Fruit fly (Drosophila melanogaster): Measurements from ENCODE around the gene CG5412.

The CG5412 gene

DNA sequence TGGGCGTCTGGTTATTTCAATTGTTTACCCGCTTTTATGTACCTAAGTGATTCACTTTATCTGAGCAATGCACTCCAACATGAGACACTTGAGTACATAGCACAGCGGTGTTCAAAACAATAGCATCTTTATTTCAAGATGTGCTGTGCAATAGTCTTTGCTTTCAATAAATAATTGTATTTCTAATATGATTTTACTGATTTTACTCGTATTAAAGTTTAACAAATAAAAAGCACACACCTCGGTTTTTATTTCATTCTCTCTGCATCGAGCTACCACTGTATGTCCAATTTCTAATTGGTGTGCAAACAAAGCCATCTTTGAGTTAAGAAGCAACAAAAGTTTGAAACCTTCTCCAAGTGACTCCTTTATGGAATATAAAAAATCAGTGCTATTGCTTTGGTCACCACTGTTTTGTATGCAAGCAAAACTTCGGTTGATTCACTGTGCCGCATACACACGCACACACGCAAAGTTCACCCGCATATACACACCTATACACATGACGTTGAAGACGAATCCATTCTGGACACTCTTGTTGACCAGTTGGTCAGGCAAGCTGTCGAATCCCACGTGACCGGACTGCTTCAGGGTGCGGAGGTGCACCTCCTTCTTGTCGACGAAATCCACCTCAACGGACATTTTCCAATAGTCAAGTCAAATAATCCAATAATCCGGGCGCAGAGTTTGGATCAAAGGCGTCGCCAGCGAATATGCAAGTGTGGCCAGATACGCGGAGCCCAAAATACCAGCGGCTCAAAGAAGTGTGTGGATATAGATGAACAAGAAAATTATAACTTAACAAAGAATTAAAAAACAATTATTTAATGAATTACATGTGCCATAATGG, 11.0 kb downstream of the CG5412 start, which contains the start of gene Septin2 (continued):
- TF ChIP-seq CG15514 (GFP tag; optimal IDR thresholded peaks at IDR 0.05) (peak; percentile 49), CG5245 (GFP tag; optimal IDR thresholded peaks at IDR 0.05) (peak; percentile 42), HmgD (GFP tag; optimal IDR thresholded peaks at IDR 0.05) (no peak), unpg (GFP tag; optimal IDR thresholded peaks at IDR 0.05) (peak; percentile 59), CG10147 (GFP tag; optimal IDR thresholded peaks at IDR 0.05) (peak; percentile 62), luna (GFP tag; optimal IDR thresholded peaks at IDR 0.05) (no peak), en (GFP tag; optimal IDR thresholded peaks at IDR 0.05) (peak; percentile 28), CG16779 (GFP tag; IDR thresholded peaks at IDR 0.05) (0 out of 2 replicates have a peak, but pooled peaks have one; percentile 47), Bteb2 (GFP tag; optimal IDR thresholded peaks at IDR 0.05) (peak; percentile 6), gce (GFP tag; IDR thresholded peaks at IDR 0.05) (no peak), CHES-1-like (GFP tag; optimal IDR thresholded peaks at IDR 0.05) (peak; percentile 66), CG6683 (GFP tag; optimal IDR thresholded peaks at IDR 0.05) (peak; percentile 38), pan (optimal IDR thresholded peaks at IDR 0.05) (no peak), pan (GFP tag; optimal IDR thresholded peaks at IDR 0.05 in 1 of 2, IDR thresholded peaks at IDR 0.05 in 1 of 2) (peak in 1 of 2 experiments; percentile 68), CG7271 (tag; optimal IDR thresholded peaks at IDR 0.05) (no peak), CG30431 (GFP tag; optimal IDR thresholded peaks at IDR 0.05) (peak; percentile 64), gt (GFP tag; IDR thresholded peaks at IDR 0.05) (no peak), tx (GFP tag; optimal IDR thresholded peaks at IDR 0.05) (peak; percentile 47), sqz (GFP tag; optimal IDR thresholded peaks at IDR 0.05) (no peak), nmo (GFP tag; optimal IDR thresholded peaks at IDR 0.05) (peak; percentile 87), CG6254 (GFP tag; optimal IDR thresholded peaks at IDR 0.05) (peak; percentile 86), grau (tag; optimal IDR thresholded peaks at IDR 0.05) (peak; percentile 83), dan (GFP tag; IDR thresholded peaks at IDR 0.05) (no peak), CG18764 (GFP tag; optimal IDR thresholded peaks at IDR 0.05) (peak; percentile 74), cg (GFP tag; optimal IDR thresholded peaks at IDR 0.05) (peak; percentile 88), pzg (GFP tag; optimal IDR thresholded peaks at IDR 0.05) (peak; percentile 44), CG17361 (GFP tag; IDR thresholded peaks at IDR 0.05) (peak; percentile 84), CG2678 (tag; optimal IDR thresholded peaks at IDR 0.05) (peak; percentile 89), cas (GFP tag; IDR thresholded peaks at IDR 0.05) (no peak), slp2 (GFP tag; optimal IDR thresholded peaks at IDR 0.05) (peak; percentile 64), Pdp1 (GFP tag; optimal IDR thresholded peaks at IDR 0.05) (peak; percentile 34 to 50), tup (GFP tag; optimal IDR thresholded peaks at IDR 0.05) (peak; percentile 55), cwo (GFP tag; optimal IDR thresholded peaks at IDR 0.05) (peak; percentile 73), Atf6 (GFP tag; IDR thresholded peaks at IDR 0.05) (peak; percentile 47; the same call in 1 of the 2 replicates), tll (GFP tag; optimal IDR thresholded peaks at IDR 0.05) (no peak), esg (GFP tag; conservative IDR thresholded peaks at IDR 0.05) (peak; percentile 44; the same call in 1 of the 2 replicates), Kr (GFP tag; optimal IDR thresholded peaks at IDR 0.05) (no peak), CG3407 (GFP tag; optimal IDR thresholded peaks at IDR 0.05) (peak; percentile 81), CG15601 (tag; optimal IDR thresholded peaks at IDR 0.05) (peak; percentile 80), CG13123 (GFP tag; optimal IDR thresholded peaks at IDR 0.05) (peak; percentile 23), CG8089 (GFP tag; optimal IDR thresholded peaks at IDR 0.05) (peak; percentile 51), phol (tag; optimal IDR thresholded peaks at IDR 0.05) (peak; percentile 86), CG12071 (GFP tag; optimal IDR thresholded peaks at IDR 0.05) (peak; percentile 77), Oli (tag; optimal IDR thresholded peaks at IDR 0.05) (peak; percentile 86), Xrp1 (GFP tag; IDR thresholded peaks at IDR 0.05) (peak; percentile 75), CG7556 (GFP tag; optimal IDR thresholded peaks at IDR 0.05) (peak; percentile 83), Hr3 (GFP tag; optimal IDR thresholded peaks at IDR 0.05) (peak; percentile 74), sens (GFP tag) (peak; percentile 96), psq (GFP tag; optimal IDR thresholded peaks at IDR 0.05) (peak; percentile 13)

All from whole organism, embryonic.